Worm (Caenorhabditis elegans) whole organism, mixed stage, embryonic: Measurements from ENCODE around the gene C34F11.8.

Source experiments
- M03D4.4 ChIP-seq: sonication (generic microtip); optimal IDR thresholded peaks from 2 replicates; lab custom pipeline; 2017; ENCODE audit warnings: mild to moderate bottlenecking, missing genetic modification characterization, missing compliant biosample characterization
- blmp-1 ChIP-seq: fragments of 150-350 bp; optimal IDR thresholded peaks from 2 replicates; lab custom pipeline; 2014; ENCODE audit warnings: missing biosample characterization, missing genetic modification characterization
- ceh-39 ChIP-seq: fragments of 150-350 bp; optimal IDR thresholded peaks from 2 replicates; lab custom pipeline; 2014; ENCODE audit warnings: missing biosample characterization, missing genetic modification characterization
- elt-1 ChIP-seq: sonication (generic microtip); optimal IDR thresholded peaks from 2 replicates; lab custom pipeline; 2017; ENCODE audit warnings: missing genetic modification characterization, mild to moderate bottlenecking, missing compliant biosample characterization, antibody characterized with exemption, moderate library complexity, borderline replicate concordance; ENCODE audit not compliant: insufficient read depth
- elt-3 ChIP-seq: fragments of 150-350 bp; optimal IDR thresholded peaks from 2 replicates; lab custom pipeline; 2014; ENCODE audit warnings: missing biosample characterization, missing genetic modification characterization
- flh-1 ChIP-seq: fragments of 200-800 bp; sonication (Bioruptor generic); optimal IDR thresholded peaks from 2 replicates; lab custom pipeline; 2018; ENCODE audit warnings: mild to moderate bottlenecking, missing genetic modification characterization, moderate library complexity, missing compliant biosample characterization
- mab-5 ChIP-seq: fragments of 150-350 bp; optimal IDR thresholded peaks from 2 replicates; lab custom pipeline; 2014; ENCODE audit warnings: missing biosample characterization, missing genetic modification characterization
- nhr-2 ChIP-seq: fragments of 150-350 bp; optimal IDR thresholded peaks from 2 replicates; lab custom pipeline; 2014; ENCODE audit warnings: missing biosample characterization, missing genetic modification characterization
- nhr-237 ChIP-seq: fragments of 150-350 bp; optimal IDR thresholded peaks from 2 replicates; lab custom pipeline; 2014; ENCODE audit warnings: missing biosample characterization, missing genetic modification characterization
- snpc-4 ChIP-seq: fragments of 150-350 bp; optimal IDR thresholded peaks from 2 replicates; lab custom pipeline; 2014; ENCODE audit warnings: missing biosample characterization, missing genetic modification characterization
- unc-120 ChIP-seq: sonication (generic microtip); optimal IDR thresholded peaks from 2 replicates; lab custom pipeline; 2017; ENCODE audit warnings: missing genetic modification characterization, missing compliant biosample characterization; ENCODE audit not compliant: poor library complexity, severe bottlenecking
- unc-39 ChIP-seq: fragments of 150-350 bp; optimal IDR thresholded peaks from 2 replicates; lab custom pipeline; 2014; ENCODE audit warnings: missing biosample characterization, missing genetic modification characterization
- unc-62 ChIP-seq: fragments of 150-350 bp; optimal IDR thresholded peaks from 2 replicates; lab custom pipeline; 2014; ENCODE audit warnings: missing biosample characterization, missing genetic modification reagents, missing genetic modification characterization
- ztf-11 ChIP-seq: fragments of 150-350 bp; optimal IDR thresholded peaks from 2 replicates; lab custom pipeline; 2014; ENCODE audit warnings: missing biosample characterization, missing genetic modification characterization

DNA sequence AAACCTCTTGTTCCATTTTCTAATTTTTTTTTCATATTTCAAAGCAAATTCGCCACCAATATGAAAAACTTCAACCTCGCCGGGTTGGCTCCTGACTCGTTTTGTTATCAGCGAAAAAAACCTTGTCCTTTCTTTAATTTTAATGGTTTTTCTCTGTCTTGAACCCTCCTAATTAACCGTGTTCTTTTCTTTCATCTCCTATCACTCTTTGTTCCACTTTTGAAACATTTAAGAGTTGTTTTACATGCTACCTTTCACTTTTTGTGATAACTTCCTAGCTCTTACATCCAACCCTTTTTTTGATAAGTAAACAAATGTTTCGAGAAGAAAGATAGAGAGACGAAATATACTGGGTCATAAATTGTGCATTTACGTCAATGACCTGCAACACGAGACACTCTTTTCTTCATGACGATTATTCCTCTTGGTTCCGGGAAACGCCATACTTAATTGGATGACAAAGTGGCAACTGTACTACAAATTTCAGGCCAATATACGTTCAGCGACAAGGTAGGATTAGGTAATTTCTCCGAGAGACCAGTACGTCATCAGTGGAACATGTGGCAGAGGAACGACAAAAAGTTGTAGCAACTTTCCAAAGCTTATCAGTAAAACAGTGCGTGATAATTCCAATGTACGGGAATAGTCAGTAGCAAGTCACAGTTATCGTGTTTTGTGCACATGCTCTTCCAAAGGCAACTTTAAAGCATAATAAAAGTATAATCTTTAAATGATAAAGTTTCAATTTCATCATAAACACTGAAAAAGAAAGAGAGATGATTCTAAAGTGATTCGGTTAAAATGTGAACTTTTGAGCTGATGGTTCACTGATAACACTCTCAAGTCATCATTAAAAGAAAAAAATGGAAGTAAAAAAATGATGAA, 25.9 kb downstream of the C34F11.8 start:
- no peak for TF ChIP-seq snpc-4 (tag; lab: Kevin White, UChicago)
- no peak for TF ChIP-seq unc-120 (tag; lab: Kevin White, UChicago)
- no peak for TF ChIP-seq unc-62 (GFP tag; lab: Kevin White, UChicago)
- no peak for TF ChIP-seq mab-5 (tag; lab: Kevin White, UChicago)
- no peak for TF ChIP-seq nhr-237
- no peak for TF ChIP-seq ztf-11
- TF ChIP-seq elt-1 (tag; lab: Kevin White, UChicago) = no peak
- TF ChIP-seq flh-1 (GFP tag; lab: Kevin White, UChicago) = no peak
- TF ChIP-seq elt-3 (tag; lab: Kevin White, UChicago) = no peak
- TF ChIP-seq nhr-2 = no peak
- no peak for TF ChIP-seq unc-39 (tag; lab: Kevin White, UChicago)
- TF ChIP-seq blmp-1 (tag; lab: Kevin White, UChicago) = no peak
- no peak for TF ChIP-seq ceh-39
- TF ChIP-seq M03D4.4 (tag; lab: Kevin White, UChicago) = no peak
